Worm (Caenorhabditis elegans): Measurements from ENCODE around the gene C05D2.8.

DNA sequence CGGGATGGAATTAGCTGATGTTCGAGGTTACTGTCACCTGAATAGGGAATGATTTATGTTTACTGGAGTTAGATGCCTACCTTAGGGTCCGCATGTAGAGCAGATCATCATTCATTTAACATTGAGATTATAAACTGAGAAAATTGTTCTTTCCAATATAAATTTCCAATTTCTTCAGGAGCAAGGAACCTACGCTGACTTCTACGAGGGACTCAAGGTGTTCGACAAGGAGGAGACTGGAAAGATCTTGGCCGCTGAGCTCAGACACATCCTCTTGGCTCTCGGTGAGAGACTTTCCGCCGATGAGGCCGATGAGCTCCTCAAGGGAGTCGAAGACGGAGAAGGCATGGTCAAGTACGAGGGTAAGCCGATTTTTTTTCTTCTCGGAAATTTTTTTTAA lies 43.6 kb downstream of the C05D2.8 start:
- no peak for TF ChIP-seq R02D3.7 (tag; optimal IDR thresholded peaks at IDR 0.05)
- no peak for TF ChIP-seq pha-4 (tag; optimal IDR thresholded peaks at IDR 0.05)
- TF ChIP-seq skn-1 (tag; optimal IDR thresholded peaks at IDR 0.05): no peak
- TF ChIP-seq elt-2 (tag; optimal IDR thresholded peaks at IDR 0.05): no peak
- TF ChIP-seq snpc-4 (tag; optimal IDR thresholded peaks at IDR 0.05): no peak
- no peak for TF ChIP-seq ztf-4 (tag; optimal IDR thresholded peaks at IDR 0.05)
- no peak for TF ChIP-seq ama-1 (optimal IDR thresholded peaks at IDR 0.05)
- TF ChIP-seq nhr-237 (tag; optimal IDR thresholded peaks at IDR 0.05): no peak
- TF ChIP-seq nhr-12 (tag; optimal IDR thresholded peaks at IDR 0.05): no peak
- no peak for TF ChIP-seq eor-1 (tag; optimal IDR thresholded peaks at IDR 0.05)
- TF ChIP-seq ceh-28 (tag; optimal IDR thresholded peaks at IDR 0.05): no peak
- no peak for TF ChIP-seq nhr-11 (tag; optimal IDR thresholded peaks at IDR 0.05)
- no peak for TF ChIP-seq daf-12 (tag; optimal IDR thresholded peaks at IDR 0.05)
